Worm (Caenorhabditis elegans) whole organism, mixed stage, embryonic: ENCODE data around the gene R09H10.5.
A peak's percentile ranks its signal among the peaks of the same experiment; 100 is the strongest.

Experiments used
- blmp-1 ChIP-seq: fragments of 150-350 bp; optimal IDR thresholded peaks from 2 replicates; lab custom pipeline; 2014; ENCODE audit warnings: missing biosample characterization, missing genetic modification characterization
- ceh-43 ChIP-seq: fragments of 200-800 bp; sonication (Bioruptor generic); optimal IDR thresholded peaks from 2 replicates; lab custom pipeline; 2018; ENCODE audit warnings: mild to moderate bottlenecking, missing genetic modification characterization, moderate library complexity, missing compliant biosample characterization
- ces-1 ChIP-seq: fragments of 150-350 bp; optimal IDR thresholded peaks from 2 replicates; lab custom pipeline; 2014; ENCODE audit warnings: missing biosample characterization, missing genetic modification reagents, missing genetic modification characterization
- drap-1 ChIP-seq: fragments of 200-800 bp; sonication (Bioruptor generic); optimal IDR thresholded peaks from 3 replicates; lab custom pipeline; 2018; ENCODE audit warnings: mild to moderate bottlenecking, missing genetic modification characterization, missing compliant biosample characterization
- elt-1 ChIP-seq: sonication (generic microtip); optimal IDR thresholded peaks from 2 replicates; lab custom pipeline; 2017; ENCODE audit warnings: missing genetic modification characterization, mild to moderate bottlenecking, missing compliant biosample characterization, antibody characterized with exemption, moderate library complexity, borderline replicate concordance; ENCODE audit not compliant: insufficient read depth
- elt-3 ChIP-seq: fragments of 150-350 bp; optimal IDR thresholded peaks from 2 replicates; lab custom pipeline; 2014; ENCODE audit warnings: missing biosample characterization, missing genetic modification characterization
- flh-1 ChIP-seq: fragments of 200-800 bp; sonication (Bioruptor generic); optimal IDR thresholded peaks from 2 replicates; lab custom pipeline; 2018; ENCODE audit warnings: mild to moderate bottlenecking, missing genetic modification characterization, moderate library complexity, missing compliant biosample characterization
- ham-2 ChIP-seq: fragments of 200-800 bp; sonication (Bioruptor generic); optimal IDR thresholded peaks from 2 replicates; lab custom pipeline; 2018; ENCODE audit warnings: mild to moderate bottlenecking, missing genetic modification characterization, missing compliant biosample characterization
- hlh-1 ChIP-seq: fragments of 150-350 bp; optimal IDR thresholded peaks from 2 replicates; lab custom pipeline; 2014; ENCODE audit warnings: missing biosample characterization, missing genetic modification reagents, missing genetic modification characterization
- lin-32 ChIP-seq: fragments of 200-800 bp; sonication (Bioruptor generic); optimal IDR thresholded peaks from 2 replicates; lab custom pipeline; 2018; ENCODE audit warnings: mild to moderate bottlenecking, missing genetic modification characterization, missing compliant biosample characterization
- lsy-2 ChIP-seq: fragments of 150-350 bp; optimal IDR thresholded peaks from 2 replicates; lab custom pipeline; 2014; ENCODE audit warnings: missing biosample characterization, missing genetic modification characterization
- mab-5 ChIP-seq: fragments of 150-350 bp; optimal IDR thresholded peaks from 2 replicates; lab custom pipeline; 2014; ENCODE audit warnings: missing biosample characterization, missing genetic modification characterization
- mls-2 ChIP-seq: sonication (generic microtip); optimal IDR thresholded peaks from 2 replicates; lab custom pipeline; 2016; ENCODE audit warnings: mild to moderate bottlenecking, missing genetic modification characterization, moderate library complexity, missing compliant biosample characterization
- nhr-12 ChIP-seq: fragments of 150-350 bp; optimal IDR thresholded peaks from 2 replicates; lab custom pipeline; 2014; ENCODE audit warnings: missing biosample characterization, missing genetic modification characterization
- nhr-2 ChIP-seq: fragments of 150-350 bp; optimal IDR thresholded peaks from 2 replicates; lab custom pipeline; 2014; ENCODE audit warnings: missing biosample characterization, missing genetic modification characterization
- nhr-237 ChIP-seq: fragments of 150-350 bp; optimal IDR thresholded peaks from 2 replicates; lab custom pipeline; 2014; ENCODE audit warnings: missing biosample characterization, missing genetic modification characterization
- nhr-28 ChIP-seq: fragments of 150-350 bp; optimal IDR thresholded peaks from 2 replicates; lab custom pipeline; 2014; ENCODE audit warnings: missing biosample characterization, missing genetic modification characterization
- nhr-76 ChIP-seq: sonication (generic microtip); optimal IDR thresholded peaks from 2 replicates; lab custom pipeline; 2017; ENCODE audit warnings: missing biosample characterization, missing genetic modification characterization
- pha-4 ChIP-seq: fragments of 150-350 bp; optimal IDR thresholded peaks from 2 replicates; lab custom pipeline; 2018; ENCODE audit warnings: missing biosample characterization, missing genetic modification reagents, missing genetic modification characterization
- sem-2 ChIP-seq: fragments of 200-800 bp; sonication (Bioruptor generic); optimal IDR thresholded peaks from 2 replicates; lab custom pipeline; 2018; ENCODE audit warnings: mild to moderate bottlenecking, missing genetic modification characterization, missing compliant biosample characterization
- snpc-4 ChIP-seq: fragments of 150-350 bp; optimal IDR thresholded peaks from 2 replicates; lab custom pipeline; 2014; ENCODE audit warnings: missing biosample characterization, missing genetic modification characterization
- tbx-8 ChIP-seq: fragments of 200-800 bp; sonication (Bioruptor generic); optimal IDR thresholded peaks from 2 replicates; lab custom pipeline; 2018; ENCODE audit warnings: mild to moderate bottlenecking, missing genetic modification characterization, moderate library complexity, missing compliant biosample characterization
- unc-120 ChIP-seq: sonication (generic microtip); optimal IDR thresholded peaks from 2 replicates; lab custom pipeline; 2017; ENCODE audit warnings: missing genetic modification characterization, missing compliant biosample characterization; ENCODE audit not compliant: poor library complexity, severe bottlenecking
- unc-39 ChIP-seq: fragments of 150-350 bp; optimal IDR thresholded peaks from 2 replicates; lab custom pipeline; 2014; ENCODE audit warnings: missing biosample characterization, missing genetic modification characterization
- unc-62 ChIP-seq: fragments of 150-350 bp; optimal IDR thresholded peaks from 2 replicates; lab custom pipeline; 2014; ENCODE audit warnings: missing biosample characterization, missing genetic modification reagents, missing genetic modification characterization
- zip-8 ChIP-seq: fragments of 150-350 bp; optimal IDR thresholded peaks from 2 replicates; lab custom pipeline; 2014; ENCODE audit warnings: missing biosample characterization, missing genetic modification characterization
- ztf-11 ChIP-seq: fragments of 150-350 bp; optimal IDR thresholded peaks from 2 replicates; lab custom pipeline; 2014; ENCODE audit warnings: missing biosample characterization, missing genetic modification characterization

The R09H10.5 gene

ce11 chrIV:10578367-10578766 lies 50.3 kb downstream of the R09H10.5 start, which contains the start of gene lgc-43:
Gene lgc-43 (plus strand): TSS chrIV:10578667.
- no peak for TF ChIP-seq nhr-237 (tag; lab: Kevin White, UChicago)
- TF ChIP-seq ces-1, result peak; percentile 5
- no peak for TF ChIP-seq ztf-11 (tag; lab: Kevin White, UChicago)

- no peak for TF ChIP-seq nhr-237 (tag; lab: Kevin White, UChicago)
- TF ChIP-seq lin-32, result no peak
- TF ChIP-seq zip-8 (tag; lab: Kevin White, UChicago), result no peak
- no peak for TF ChIP-seq lsy-2
- TF ChIP-seq nhr-12 (tag; lab: Kevin White, UChicago), result no peak
These were observed 51.0 kb downstream of the R09H10.5 start for ce11 chrIV:10577600-10577999.

- TF ChIP-seq hlh-1 (tag; lab: Kevin White, UChicago) (no peak), unc-120 (tag; lab: Kevin White, UChicago) (no peak), unc-39 (tag; lab: Kevin White, UChicago) (no peak), drap-1 (GFP tag; lab: Kevin White, UChicago) (no peak), flh-1 (GFP tag; lab: Kevin White, UChicago) (no peak), nhr-76 (tag; lab: Kevin White, UChicago) (no peak), elt-3 (peak; percentile 31), ztf-11 (tag; lab: Kevin White, UChicago) (no peak), ham-2 (GFP tag; lab: Kevin White, UChicago) (peak; percentile 72), ces-1 (no peak), nhr-2 (tag; lab: Kevin White, UChicago) (no peak), mab-5 (tag; lab: Kevin White, UChicago) (no peak), unc-62 (no peak), elt-1 (tag; lab: Kevin White, UChicago) (peak; percentile 27), snpc-4 (tag; lab: Kevin White, UChicago) (no peak)
- TF ChIP-seq, all 35 proteins: peak for 3
These were observed 52.0 kb downstream of the R09H10.5 start for ce11 chrIV:10576624-10577023.

ce11 chrIV:10576050-10576449 lies 52.6 kb downstream of the R09H10.5 start, which contains the start of gene efn-2:
Gene efn-2 (plus strand): TSS chrIV:10576350.
- TF ChIP-seq unc-62 (no peak), pha-4 (tag; lab: Kevin White, UChicago) (no peak), nhr-237 (tag; lab: Kevin White, UChicago) (no peak), blmp-1 (no peak), lsy-2 (no peak), mab-5 (tag; lab: Kevin White, UChicago) (no peak), unc-39 (tag; lab: Kevin White, UChicago) (no peak), nhr-2 (tag; lab: Kevin White, UChicago) (no peak), nhr-28 (tag; lab: Kevin White, UChicago) (no peak), drap-1 (GFP tag; lab: Kevin White, UChicago) (no peak), elt-3 (no peak), sem-2 (GFP tag; lab: Kevin White, UChicago) (no peak), hlh-1 (tag; lab: Kevin White, UChicago) (no peak), ham-2 (GFP tag; lab: Kevin White, UChicago) (no peak), tbx-8 (GFP tag; lab: Kevin White, UChicago) (no peak)

- TF ChIP-seq drap-1 (GFP tag; lab: Kevin White, UChicago) (no peak), mls-2 (tag; lab: Kevin White, UChicago) (no peak), ces-1 (peak; percentile 35), ceh-43 (GFP tag; lab: Kevin White, UChicago) (no peak), nhr-237 (tag; lab: Kevin White, UChicago) (no peak)
- TF ChIP-seq, all 35 proteins: peak for 1
These were observed 54.2 kb downstream of the R09H10.5 start for ce11 chrIV:10574471-10574870.

- TF ChIP-seq ces-1 (peak; percentile 72), mab-5 (tag; lab: Kevin White, UChicago) (no peak)
These were observed 55.2 kb downstream of the R09H10.5 start for ce11 chrIV:10573471-10573870.
